Worm (Caenorhabditis elegans): ENCODE measurements around the gene crt-1.

The crt-1 gene

ce11 chrV:6098755-6099155 lies 1.6 kb downstream of the crt-1 start (continued):
- TF ChIP-seq cey-2 (tag; optimal IDR thresholded peaks at IDR 0.05; ENCODE audit: borderline replicate concordance, insufficient read depth) (no peak), R02D3.7 (tag; optimal IDR thresholded peaks at IDR 0.05) (no peak), lin-15B (tag; optimal IDR thresholded peaks at IDR 0.05) (no peak), ceh-20 (GFP tag; IDR thresholded peaks at IDR 0.05) (no peak), aha-1 (tag) (peak; percentile 77), ces-1 (GFP tag; optimal IDR thresholded peaks at IDR 0.05) (no peak), lir-3 (tag; optimal IDR thresholded peaks at IDR 0.05) (no peak), gei-8 (GFP tag; optimal IDR thresholded peaks at IDR 0.05) (no peak), mdl-1 (tag; optimal IDR thresholded peaks at IDR 0.05) (no peak), zip-2 (tag; optimal IDR thresholded peaks at IDR 0.05) (peak; percentile 32), vab-7 (GFP tag; IDR thresholded peaks at IDR 0.05) (no peak), lin-29 (GFP tag; IDR thresholded peaks at IDR 0.05) (no peak), ZK337.2 (GFP tag; IDR thresholded peaks at IDR 0.05) (no peak), hmg-1.1 (GFP tag; IDR thresholded peaks at IDR 0.05) (no peak), mep-1 (tag; optimal IDR thresholded peaks at IDR 0.05) (peak; percentile 66), ztf-11 (tag; optimal IDR thresholded peaks at IDR 0.05) (no peak), ama-1 (optimal IDR thresholded peaks at IDR 0.05) (no peak)

DNA sequence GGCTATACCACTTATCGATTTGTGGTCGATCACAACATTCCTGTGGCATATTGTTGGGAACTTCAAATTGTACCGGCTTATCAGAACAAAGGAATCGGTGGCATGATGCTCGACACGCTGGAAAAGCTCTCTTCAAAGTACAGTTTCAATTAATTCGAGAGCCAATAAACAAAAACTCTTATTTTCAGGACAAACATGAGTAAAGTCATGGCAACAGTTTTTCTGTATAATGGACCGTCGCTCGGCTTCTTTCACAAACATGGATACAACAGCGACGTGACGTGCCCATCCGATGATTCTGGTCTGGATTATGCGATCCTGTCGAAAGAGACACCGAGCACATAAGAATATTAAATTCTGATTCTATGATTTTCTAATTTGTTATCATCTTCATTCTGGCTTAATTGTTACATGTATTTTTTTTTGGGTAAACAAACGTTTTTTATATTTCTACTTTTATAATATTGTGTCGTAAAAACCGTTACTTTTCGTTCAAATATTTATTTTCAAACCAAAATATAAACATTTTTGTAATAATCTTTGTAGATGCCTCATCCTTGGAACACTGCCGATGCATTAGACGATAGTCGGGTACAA lies 3.7 kb downstream of the crt-1 start, which contains the start of gene smut-1:
smut-1 (plus strand) TSS at position 547 of the 597 bp plus-strand sequence.
- TF ChIP-seq cey-2 (tag; optimal IDR thresholded peaks at IDR 0.05; ENCODE audit: borderline replicate concordance, insufficient read depth) (no peak), duxl-1 (tag; optimal IDR thresholded peaks at IDR 0.05; ENCODE audit: poor library complexity) (no peak), ZK337.2 (GFP tag; IDR thresholded peaks at IDR 0.05) (no peak), pqm-1 (tag; optimal IDR thresholded peaks at IDR 0.05) (no peak), nhr-25 (tag; optimal IDR thresholded peaks at IDR 0.05; ENCODE audit: borderline replicate concordance, insufficient read depth) (no peak), ZK546.5 (tag; optimal IDR thresholded peaks at IDR 0.05) (no peak), vab-7 (GFP tag; IDR thresholded peaks at IDR 0.05) (no peak), lim-7 (GFP tag; IDR thresholded peaks at IDR 0.05) (no peak), Y5F2A.4 (GFP tag; optimal IDR thresholded peaks at IDR 0.05) (no peak), ceh-62 (tag; optimal IDR thresholded peaks at IDR 0.05) (no peak), hlh-11 (tag; optimal IDR thresholded peaks at IDR 0.05) (no peak)

- TF ChIP-seq nhr-28 (tag; optimal IDR thresholded peaks at IDR 0.05) (peak; percentile 4), nhr-48 (tag; optimal IDR thresholded peaks at IDR 0.05) (no peak), mes-2 (tag; optimal IDR thresholded peaks at IDR 0.05; ENCODE audit: poor library complexity, severe bottlenecking) (peak; percentile 32), dpl-1 (GFP tag; optimal IDR thresholded peaks at IDR 0.05) (peak; percentile 56), Y105C5A.15 (GFP tag; IDR thresholded peaks at IDR 0.05) (no peak), lsy-2 (tag; optimal IDR thresholded peaks at IDR 0.05) (peak in 1 of 2 experiments; percentile 41), zip-2 (tag; optimal IDR thresholded peaks at IDR 0.05) (no peak), dve-1 (tag; optimal IDR thresholded peaks at IDR 0.05; ENCODE audit: insufficient read depth) (peak; percentile 3), tra-1 (GFP tag; IDR thresholded peaks at IDR 0.05) (no peak), lin-13 (GFP tag; optimal IDR thresholded peaks at IDR 0.05) (no peak), T20F7.1 (GFP tag; optimal IDR thresholded peaks at IDR 0.05) (peak; percentile 51), nhr-41 (GFP tag; IDR thresholded peaks at IDR 0.05) (no peak), aha-1 (tag) (peak; percentile 17), lin-38 (GFP tag; IDR thresholded peaks at IDR 0.05) (0 out of 2 replicates have a peak, but pooled peaks have one; percentile 4), T26A8.4 (GFP tag; IDR thresholded peaks at IDR 0.05) (no peak), ctbp-1 (GFP tag; IDR thresholded peaks at IDR 0.05) (no peak)
Measured at ce11 chrV:6095829-6096228, 4.5 kb downstream of the crt-1 start, which contains the start of gene Y38A10A.7. Gene Y38A10A.7 (plus strand): TSS chrV:6096197.
